Fruit fly (Drosophila melanogaster) whole organism, embryonic: ENCODE data around the gene CG13995.
A peak's percentile ranks its signal among the peaks of the same experiment; 100 is the strongest.

ENCODE experiments used
- Aef1 ChIP-seq: fragments of 200-800 bp; sonication (Bioruptor generic); IDR thresholded peaks from 3 replicates; pipeline ENCODE4 v1.3.6; 2022; ENCODE audit warnings: missing biosample characterization, missing genetic modification characterization
- C15 ChIP-seq: fragments of 200-800 bp; sonication (Bioruptor generic); IDR thresholded peaks from 3 replicates; pipeline ENCODE4 v1.3.6; 2022; ENCODE audit warnings: missing biosample characterization, missing genetic modification characterization
- CG11085 ChIP-seq: fragments of 200-800 bp; sonication (Bioruptor generic); IDR thresholded peaks from 2 replicates; pipeline ENCODE4 v1.3.6; 2022; ENCODE audit warnings: missing biosample characterization, missing genetic modification characterization
- CG11723 ChIP-seq: fragments of 200-800 bp; sonication (Bioruptor generic); optimal IDR thresholded peaks from 2 replicates; lab custom pipeline; 2017; ENCODE audit warnings: missing biosample characterization, mild to moderate bottlenecking, missing genetic modification characterization
- CG12299 ChIP-seq: fragments of 200-800 bp; sonication (Bioruptor generic); optimal IDR thresholded peaks from 2 replicates; lab custom pipeline; 2018; ENCODE audit warnings: missing biosample characterization, mild to moderate bottlenecking, missing genetic modification characterization
- CG13123 ChIP-seq: fragments of 200-800 bp; sonication (Bioruptor generic); optimal IDR thresholded peaks from 2 replicates; lab custom pipeline; 2016; ENCODE audit warnings: missing biosample characterization, missing genetic modification characterization
- CG15601 ChIP-seq: fragments of 200-800 bp; sonication (Bioruptor generic); optimal IDR thresholded peaks from 3 replicates; lab custom pipeline; 2019; ENCODE audit warnings: missing biosample characterization, mild to moderate bottlenecking, missing genetic modification characterization, moderate library complexity
- CG18011 ChIP-seq: fragments of 200-800 bp; sonication (Bioruptor generic); optimal IDR thresholded peaks from 2 replicates; lab custom pipeline; 2017; ENCODE audit warnings: missing biosample characterization, missing genetic modification characterization, mild to moderate bottlenecking, moderate library complexity, missing genotype
- CG18599 ChIP-seq: fragments of 200-800 bp; sonication (Bioruptor generic); optimal IDR thresholded peaks from 3 replicates; lab custom pipeline; 2017; ENCODE audit warnings: missing biosample characterization, missing genetic modification characterization, mild to moderate bottlenecking, moderate library complexity, missing genetic modification reagents
- CG2116 ChIP-seq: fragments of 200-800 bp; sonication (Bioruptor generic); optimal IDR thresholded peaks from 3 replicates; lab custom pipeline; 2018; ENCODE audit warnings: missing biosample characterization, mild to moderate bottlenecking, missing genetic modification characterization
- CG30020 ChIP-seq: fragments of 200-800 bp; optimal IDR thresholded peaks from 2 replicates; lab custom pipeline; 2019; ENCODE audit warnings: missing biosample characterization, mild to moderate bottlenecking, missing genetic modification characterization, moderate library complexity
- CG30431 ChIP-seq: fragments of 200-800 bp; sonication (Bioruptor generic); optimal IDR thresholded peaks from 2 replicates; lab custom pipeline; 2017; ENCODE audit warnings: missing biosample characterization, missing genetic modification characterization
- CG31388 ChIP-seq: fragments of 200-800 bp; sonication (Bioruptor generic); optimal IDR thresholded peaks from 2 replicates; lab custom pipeline; 2016; ENCODE audit warnings: missing biosample characterization, missing genetic modification characterization
- CG4360 ChIP-seq: fragments of 200-800 bp; sonication (Bioruptor generic); IDR thresholded peaks from 2 replicates; pipeline ENCODE4 v1.3.6; 2022; ENCODE audit warnings: missing biosample characterization, missing genetic modification characterization
- CG43689 ChIP-seq: fragments of 200-800 bp; sonication (Bioruptor generic); IDR thresholded peaks from 2 replicates; pipeline ENCODE4 v1.3.6; 2022; ENCODE audit warnings: missing biosample characterization, missing genetic modification characterization
- CG6175 ChIP-seq: fragments of 200-800 bp; sonication (Bioruptor generic); IDR thresholded peaks from 3 replicates; pipeline ENCODE4 v1.3.6; 2022; ENCODE audit warnings: missing biosample characterization, missing genetic modification characterization
- CG7556 ChIP-seq: fragments of 200-800 bp; sonication (Bioruptor generic); optimal IDR thresholded peaks from 2 replicates; lab custom pipeline; 2017; ENCODE audit warnings: missing biosample characterization, mild to moderate bottlenecking, missing genetic modification characterization
- CG8478 ChIP-seq: fragments of >200 bp; optimal IDR thresholded peaks from 2 replicates; lab custom pipeline; 2018
- Fer2 ChIP-seq: fragments of 200-800 bp; sonication (Bioruptor generic); optimal IDR thresholded peaks from 2 replicates; lab custom pipeline; 2018; ENCODE audit warnings: missing biosample characterization, mild to moderate bottlenecking, missing genetic modification characterization, moderate library complexity
- Gug ChIP-seq: fragments of 200-800 bp; sonication (Bioruptor generic); IDR thresholded peaks from 4 replicates; pipeline ENCODE4 v1.3.6; 2022; ENCODE audit warnings: missing biosample characterization, missing genetic modification characterization
- HHEX ChIP-seq: fragments of 200-800 bp; sonication (Bioruptor generic); optimal IDR thresholded peaks from 3 replicates; lab custom pipeline; 2017; ENCODE audit warnings: missing biosample characterization, mild to moderate bottlenecking, missing genetic modification characterization, missing genetic modification reagents
- Hand ChIP-seq: fragments of 200-800 bp; sonication (Bioruptor generic); optimal IDR thresholded peaks from 2 replicates; lab custom pipeline; 2017; ENCODE audit warnings: mild to moderate bottlenecking, missing biosample characterization, missing genetic modification reagents, missing genetic modification characterization
- Mad ChIP-seq: fragments of 200-800 bp; sonication (Bioruptor generic); optimal IDR thresholded peaks from 2 replicates; lab custom pipeline; 2016; ENCODE audit warnings: missing biosample characterization, missing genetic modification characterization
- Med ChIP-seq: fragments of 200-800 bp; sonication (Bioruptor generic); peaks from one replicate; lab custom pipeline; 2016; ENCODE audit warnings: missing biosample characterization, missing genetic modification characterization, mild to moderate bottlenecking, inconsistent platforms, moderate library complexity
- Nf-YA ChIP-seq: fragments of 200-800 bp; sonication (Bioruptor generic); IDR thresholded peaks from 2 replicates; pipeline ENCODE4 v1.3.6; 2022; ENCODE audit warnings: missing biosample characterization, missing genetic modification characterization
- Ravus ChIP-seq: fragments of 200-800 bp; sonication (Bioruptor generic); IDR thresholded peaks from 2 replicates; pipeline ENCODE4 v1.3.6; 2022; ENCODE audit warnings: missing biosample characterization, missing genetic modification characterization
- Sin3A ChIP-seq: fragments of >200 bp; optimal IDR thresholded peaks from 2 replicates; lab custom pipeline; 2018
- Sox102F ChIP-seq: fragments of 200-800 bp; sonication (Bioruptor generic); optimal IDR thresholded peaks from 2 replicates; lab custom pipeline; 2018; ENCODE audit warnings: missing biosample characterization, mild to moderate bottlenecking, missing genetic modification characterization, moderate library complexity
- Xbp1 ChIP-seq: fragments of 200-800 bp; sonication (Bioruptor generic); optimal IDR thresholded peaks from 3 replicates; lab custom pipeline; 2016; ENCODE audit warnings: missing biosample characterization, mild to moderate bottlenecking, missing genetic modification characterization
- ac ChIP-seq: fragments of 200-800 bp; sonication (Bioruptor generic); optimal IDR thresholded peaks from 3 replicates; lab custom pipeline; 2017; ENCODE audit warnings: missing biosample characterization, mild to moderate bottlenecking, missing genetic modification characterization
- croc ChIP-seq: fragments of 200-800 bp; sonication (Bioruptor generic); conservative IDR thresholded peaks from 3 replicates; pipeline ENCODE4 v1.3.6; 2022; ENCODE audit warnings: missing biosample characterization, missing genetic modification characterization
- crp ChIP-seq, 2 experiments: fragments of 200-800 bp; sonication (Bioruptor generic); optimal IDR thresholded peaks; 2 replicates in 1 of 2; 3 replicates in 1 of 2; lab custom pipeline; 2017; ENCODE audit warnings: missing biosample characterization in 2 of 2, missing genetic modification characterization in 2 of 2, mild to moderate bottlenecking in 1 of 2, moderate library complexity in 1 of 2
- da ChIP-seq: fragments of 200-800 bp; sonication (Bioruptor generic); optimal IDR thresholded peaks from 2 replicates; lab custom pipeline; 2016; ENCODE audit warnings: missing biosample characterization, missing genetic modification characterization
- dati ChIP-seq: fragments of 200-800 bp; sonication (Bioruptor generic); IDR thresholded peaks from 2 replicates; pipeline ENCODE4 v1.3.6; 2022; ENCODE audit warnings: missing biosample characterization, missing genetic modification characterization
- esg ChIP-seq: fragments of 200-800 bp; sonication (Bioruptor generic); conservative IDR thresholded peaks from 2 replicates; pipeline ENCODE4 v1.3.6; 2022; ENCODE audit warnings: missing biosample characterization, missing genetic modification characterization
- eve ChIP-seq, 2 experiments: fragments of >200 bp; optimal IDR thresholded peaks; 2 replicates each; lab custom pipeline; 2017; ENCODE audit warnings: missing biosample characterization in 2 of 2, missing genetic modification characterization in 2 of 2
- ewg ChIP-seq: fragments of 200-800 bp; sonication (Bioruptor generic); optimal IDR thresholded peaks from 3 replicates; lab custom pipeline; 2017; ENCODE audit warnings: mild to moderate bottlenecking, missing biosample characterization, missing genetic modification reagents, missing genetic modification characterization
- ftz-f1 ChIP-seq: fragments of 200-800 bp; sonication (Bioruptor generic); optimal IDR thresholded peaks from 2 replicates; lab custom pipeline; 2016; ENCODE audit warnings: missing biosample characterization, missing genetic modification characterization
- gcm2 ChIP-seq: fragments of 200-800 bp; sonication (Bioruptor generic); optimal IDR thresholded peaks from 2 replicates; lab custom pipeline; 2016; ENCODE audit warnings: missing biosample characterization, missing genetic modification characterization
- hbn ChIP-seq: fragments of 200-800 bp; sonication (Bioruptor generic); IDR thresholded peaks from 2 replicates; pipeline ENCODE4 v1.3.6; 2022; ENCODE audit warnings: missing biosample characterization, missing genetic modification characterization; ENCODE audit not compliant: partially characterized antibody
- her ChIP-seq: fragments of 200-800 bp; sonication (Bioruptor generic); optimal IDR thresholded peaks from 2 replicates; lab custom pipeline; 2016; ENCODE audit warnings: missing biosample characterization, missing genetic modification characterization
- klu ChIP-seq: fragments of 200-800 bp; sonication (Bioruptor generic); IDR thresholded peaks from 2 replicates; pipeline ENCODE4 v1.3.6; 2022; ENCODE audit warnings: missing biosample characterization, missing genetic modification characterization
- lilli ChIP-seq: fragments of 200-800 bp; sonication (Bioruptor generic); optimal IDR thresholded peaks from 3 replicates; lab custom pipeline; 2016; ENCODE audit warnings: missing biosample characterization, missing genetic modification characterization
- onecut ChIP-seq: fragments of 200-800 bp; sonication (Bioruptor generic); IDR thresholded peaks from 2 replicates; pipeline ENCODE4 v1.3.6; 2022; ENCODE audit warnings: missing biosample characterization, missing genetic modification characterization
- pnt ChIP-seq: fragments of 200-800 bp; sonication (Bioruptor generic); optimal IDR thresholded peaks from 3 replicates; lab custom pipeline; 2016; ENCODE audit warnings: missing biosample characterization, missing genetic modification characterization
- psq ChIP-seq: fragments of 200-800 bp; sonication (Bioruptor generic); optimal IDR thresholded peaks from 2 replicates; lab custom pipeline; 2017; ENCODE audit warnings: missing biosample characterization, missing genetic modification characterization
- sd ChIP-seq: fragments of 200-800 bp; sonication (Bioruptor generic); optimal IDR thresholded peaks from 3 replicates; lab custom pipeline; 2018; ENCODE audit warnings: missing biosample characterization, mild to moderate bottlenecking, missing genetic modification characterization, moderate library complexity
- sr ChIP-seq: fragments of 200-800 bp; sonication (Bioruptor generic); IDR thresholded peaks from 3 replicates; pipeline ENCODE4 v1.3.6; 2022; ENCODE audit warnings: missing biosample characterization, missing genetic modification characterization
- tin ChIP-seq: fragments of 200-800 bp; sonication (Bioruptor generic); optimal IDR thresholded peaks from 3 replicates; lab custom pipeline; 2016; ENCODE audit warnings: missing biosample characterization, missing genetic modification characterization
- unc-4 ChIP-seq: fragments of 200-800 bp; sonication (Bioruptor generic); IDR thresholded peaks from 2 replicates; pipeline ENCODE4 v1.3.6; 2022; ENCODE audit warnings: missing biosample characterization, missing genetic modification characterization; ENCODE audit not compliant: partially characterized antibody
- zfh2 ChIP-seq: fragments of 200-800 bp; sonication (Bioruptor generic); optimal IDR thresholded peaks from 2 replicates; lab custom pipeline; 2016; ENCODE audit warnings: missing biosample characterization, missing genetic modification characterization

The CG13995 gene

DNA sequence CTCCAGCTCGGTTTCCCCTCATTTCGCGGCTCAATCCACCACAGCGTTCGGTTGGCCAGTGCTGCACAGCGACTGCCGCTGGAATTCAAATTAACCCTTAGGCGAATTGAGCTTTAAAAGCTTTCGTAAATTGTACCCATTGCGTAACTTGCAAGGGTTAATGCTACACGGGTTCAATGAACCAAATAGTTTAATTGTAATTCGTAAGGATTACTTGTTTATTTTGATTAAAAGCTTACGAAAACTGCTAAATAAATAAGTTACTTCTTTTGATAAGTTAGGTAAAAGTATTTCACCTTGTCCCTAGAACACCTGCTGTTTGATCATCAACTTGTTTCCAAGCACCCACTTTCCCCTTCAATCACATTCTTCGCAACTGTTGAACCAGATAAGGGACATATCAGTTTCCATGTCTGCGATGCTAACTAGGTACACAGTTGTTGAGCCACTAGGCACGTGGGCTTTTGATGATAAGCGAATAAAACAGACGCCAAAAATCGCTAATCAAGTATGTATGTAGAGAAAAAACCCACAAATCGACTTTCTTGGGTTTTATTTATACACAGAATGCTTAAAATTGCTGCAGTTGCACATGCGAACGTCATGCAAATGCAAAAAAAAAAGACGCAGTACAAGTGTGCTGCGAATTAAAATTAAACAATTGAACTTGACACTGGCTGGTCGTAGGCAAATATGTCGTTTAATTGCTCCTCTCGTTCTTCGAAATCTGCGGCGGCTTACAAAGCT lies 8.0 kb upstream of the CG13995 start, which contains the start of gene Pfas (continued):
- TF ChIP-seq hbn (GFP tag; lab: Robert Waterston, UW) (no peak), CG30431 (GFP tag; lab: Kevin White, UChicago) (no peak), Med (GFP tag; lab: Kevin White, UChicago) (peak; percentile 96), CG13123 (GFP tag; lab: Kevin White, UChicago) (no peak), CG11723 (GFP tag; lab: Kevin White, UChicago) (no peak), ftz-f1 (GFP tag; lab: Kevin White, UChicago) (peak; percentile 65), Mad (GFP tag; lab: Kevin White, UChicago) (no peak), zfh2 (peak; percentile 72), C15 (no peak), croc (no peak), CG8478 (lab: Kevin White, UChicago) (no peak), her (GFP tag; lab: Kevin White, UChicago) (peak; percentile 72), pnt (GFP tag; lab: Kevin White, UChicago) (peak; percentile 3), da (no peak), CG7556 (GFP tag; lab: Kevin White, UChicago) (peak; percentile 42), CG31388 (no peak), gcm2 (GFP tag; lab: Kevin White, UChicago) (no peak), Nf-YA (GFP tag; lab: Robert Waterston, UW) (no peak), onecut (GFP tag; lab: Robert Waterston, UW) (peak; percentile 43; the same call in 1 of the 2 replicates), crp (GFP tag; optimal IDR thresholded peaks at IDR 0.05; lab: Kevin White, UChicago) (peak in 1 of 2 experiments; percentile 19), Xbp1 (GFP tag; lab: Kevin White, UChicago) (peak; percentile 52), CG11085 (GFP tag; lab: Robert Waterston, UW) (no peak), Ravus (GFP tag; lab: Robert Waterston, UW) (no peak), psq (GFP tag; lab: Kevin White, UChicago) (no peak), tin (GFP tag; lab: Kevin White, UChicago) (peak; percentile 5), HHEX (peak; percentile 27), sd (peak; percentile 90), sr (GFP tag; lab: Robert Waterston, UW) (no peak), Aef1 (no peak), Gug (GFP tag; lab: Robert Waterston, UW) (0 out of 4 replicates have a peak, but pooled peaks have one; percentile 17), CG4360 (GFP tag; lab: Robert Waterston, UW) (no peak), dati (GFP tag; lab: Robert Waterston, UW) (no peak), ac (GFP tag; lab: Kevin White, UChicago) (no peak), CG30020 (tag; lab: Kevin White, UChicago) (no peak), CG12299 (tag; lab: Kevin White, UChicago) (no peak), CG43689 (no peak), lilli (GFP tag; lab: Kevin White, UChicago) (peak; percentile 81), esg (no peak), klu (no peak), CG15601 (tag; lab: Kevin White, UChicago) (peak; percentile 52), Sin3A (no peak), CG18011 (GFP tag; lab: Kevin White, UChicago) (peak; percentile 56), ewg (GFP tag; lab: Kevin White, UChicago) (peak; percentile 6), eve (GFP tag; optimal IDR thresholded peaks at IDR 0.05; lab: Kevin White, UChicago) (no peak), CG2116 (GFP tag; lab: Kevin White, UChicago) (no peak), Sox102F (GFP tag; lab: Kevin White, UChicago) (no peak), Fer2 (no peak), CG18599 (GFP tag; lab: Kevin White, UChicago) (no peak), unc-4 (GFP tag; lab: Robert Waterston, UW) (no peak), CG6175 (no peak), Hand (GFP tag; lab: Kevin White, UChicago) (peak; percentile 23)
